Worm (Caenorhabditis elegans) whole organism, L1 larva: ENCODE measurements around the gene gst-12.

ENCODE experiments used
- aha-1 ChIP-seq: fragments of 150-350 bp; optimal IDR thresholded peaks from 2 replicates; lab custom pipeline; 2014; ENCODE audit warnings: missing biosample characterization, missing genetic modification characterization
- ceh-63 ChIP-seq: fragments of 200-800 bp; sonication (Bioruptor generic); optimal IDR thresholded peaks from 2 replicates; lab custom pipeline; 2018; ENCODE audit warnings: mild to moderate bottlenecking, missing genetic modification characterization, missing compliant biosample characterization
- dpl-1 ChIP-seq, 3 experiments: fragments of 150-350 bp in 2 of 3; sonication (generic microtip) in 1 of 3; optimal IDR thresholded peaks; 2 replicates each; lab custom pipeline; 2014 to 2017; ENCODE audit warnings: missing biosample characterization in 3 of 3, missing genetic modification characterization in 3 of 3, missing genetic modification reagents in 3 of 3
- efl-1 ChIP-seq, 4 experiments: fragments of 150-350 bp; optimal IDR thresholded peaks in 3 of 4; peaks in 1 of 4; 1 replicate in 1 of 4; 2 replicates in 3 of 4; lab custom pipeline; 2014; ENCODE audit warnings: missing biosample characterization in 2 of 4, missing genetic modification characterization in 2 of 4, missing genetic modification reagents in 2 of 4
- efl-3 ChIP-seq: fragments of 200-800 bp; sonication (Bioruptor generic); optimal IDR thresholded peaks from 2 replicates; lab custom pipeline; 2018; ENCODE audit warnings: mild to moderate bottlenecking, missing genetic modification characterization, missing compliant biosample characterization
- egl-27 ChIP-seq, 2 experiments: fragments of 150-350 bp in 1 of 2; sonication (generic microtip); optimal IDR thresholded peaks; 3 replicates each; lab custom pipeline; 2017 to 2018; ENCODE audit warnings: missing biosample characterization in 2 of 2, missing genetic modification characterization in 2 of 2, missing genetic modification reagents in 2 of 2
- elt-3 ChIP-seq, 6 experiments: fragments of 150-350 bp in 1 of 6; sonication (generic microtip); optimal IDR thresholded peaks; 2 replicates each; lab custom pipeline; 2017 to 2018; ENCODE audit warnings: missing biosample characterization in 6 of 6, missing genetic modification characterization in 6 of 6, inconsistent platforms in 1 of 6
- fkh-8 ChIP-seq: sonication (generic microtip); optimal IDR thresholded peaks from 2 replicates; lab custom pipeline; 2016; ENCODE audit warnings: mild to moderate bottlenecking, missing genetic modification characterization, missing compliant biosample characterization
- fos-1 ChIP-seq: fragments of 150-350 bp; optimal IDR thresholded peaks from 2 replicates; lab custom pipeline; 2014; ENCODE audit warnings: missing biosample characterization, missing genetic modification characterization
- hlh-4 ChIP-seq: sonication (generic microtip); optimal IDR thresholded peaks from 2 replicates; lab custom pipeline; 2016; ENCODE audit warnings: mild to moderate bottlenecking, missing genetic modification characterization, missing compliant biosample characterization
- irx-1 ChIP-seq: sonication (generic microtip); optimal IDR thresholded peaks from 2 replicates; lab custom pipeline; 2016; ENCODE audit warnings: missing genetic modification characterization, missing compliant biosample characterization
- isw-1 ChIP-seq: fragments of 200-800 bp; sonication (Bioruptor generic); IDR thresholded peaks from 2 replicates; pipeline ENCODE4 v1.3.6; 2022; ENCODE audit warnings: missing genetic modification characterization, missing compliant biosample characterization
- lin-14 ChIP-seq: fragments of 200-800 bp; sonication (Bioruptor generic); optimal IDR thresholded peaks from 2 replicates; lab custom pipeline; 2018; ENCODE audit warnings: mild to moderate bottlenecking, missing genetic modification characterization, moderate library complexity, missing compliant biosample characterization
- lin-39 ChIP-seq: fragments of 150-350 bp; optimal IDR thresholded peaks from 2 replicates; lab custom pipeline; 2014; ENCODE audit warnings: missing biosample characterization, missing genetic modification reagents, missing genetic modification characterization
- lir-3 ChIP-seq: sonication (generic microtip); optimal IDR thresholded peaks from 2 replicates; lab custom pipeline; 2016; ENCODE audit warnings: mild to moderate bottlenecking, missing genetic modification characterization, moderate library complexity, missing compliant biosample characterization; ENCODE audit not compliant: poor library complexity
- lsy-2 ChIP-seq, 2 experiments: fragments of 150-350 bp; optimal IDR thresholded peaks; 2 replicates each; lab custom pipeline; 2014; ENCODE audit warnings: missing biosample characterization in 2 of 2, missing genetic modification characterization in 2 of 2
- mab-9 ChIP-seq: fragments of 200-800 bp; sonication (Bioruptor generic); IDR thresholded peaks from 2 replicates; pipeline ENCODE4 v1.3.6; 2022; ENCODE audit warnings: missing genetic modification reagents, missing genetic modification characterization, missing compliant biosample characterization
- mep-1 ChIP-seq: fragments of 150-350 bp; optimal IDR thresholded peaks from 2 replicates; lab custom pipeline; 2014; ENCODE audit warnings: missing biosample characterization, missing genetic modification characterization
- nhr-19 ChIP-seq: fragments of 200-800 bp; sonication (Bioruptor generic); conservative IDR thresholded peaks from 2 replicates; pipeline ENCODE4 v1.3.6; 2022; ENCODE audit warnings: missing genetic modification characterization, missing compliant biosample characterization
- nhr-20 ChIP-seq: sonication (generic microtip); optimal IDR thresholded peaks from 2 replicates; lab custom pipeline; 2016; ENCODE audit warnings: mild to moderate bottlenecking, missing genetic modification characterization, missing compliant biosample characterization
- nhr-47 ChIP-seq: sonication (generic microtip); optimal IDR thresholded peaks from 2 replicates; lab custom pipeline; 2016; ENCODE audit warnings: mild to moderate bottlenecking, missing genetic modification characterization, moderate library complexity, missing compliant biosample characterization
- nhr-71 ChIP-seq: sonication (generic microtip); optimal IDR thresholded peaks from 2 replicates; lab custom pipeline; 2016; ENCODE audit warnings: mild to moderate bottlenecking, missing genetic modification characterization, moderate library complexity, missing compliant biosample characterization
- nhr-76 ChIP-seq: sonication (generic microtip); optimal IDR thresholded peaks from 2 replicates; lab custom pipeline; 2017; ENCODE audit warnings: missing biosample characterization, missing genetic modification characterization
- nhr-84 ChIP-seq: sonication (generic microtip); optimal IDR thresholded peaks from 2 replicates; lab custom pipeline; 2017; ENCODE audit warnings: missing biosample characterization, missing genetic modification characterization
- nhr-85 ChIP-seq: sonication (generic microtip); peaks from one replicate; lab custom pipeline; 2016; ENCODE audit warnings: missing genetic modification characterization, inconsistent platforms, missing compliant biosample characterization
- skn-1 ChIP-seq: fragments of 150-350 bp; optimal IDR thresholded peaks from 2 replicates; lab custom pipeline; 2014; ENCODE audit warnings: missing biosample characterization, missing genetic modification characterization
- snu-23 ChIP-seq: sonication (generic microtip); optimal IDR thresholded peaks from 2 replicates; lab custom pipeline; 2016; ENCODE audit warnings: missing genetic modification characterization, missing compliant biosample characterization
- sup-37 ChIP-seq: fragments of 200-800 bp; sonication (Bioruptor generic); optimal IDR thresholded peaks from 2 replicates; lab custom pipeline; 2018; ENCODE audit warnings: mild to moderate bottlenecking, missing genetic modification characterization, missing compliant biosample characterization
- tlp-1 ChIP-seq: fragments of 150-350 bp; optimal IDR thresholded peaks from 2 replicates; lab custom pipeline; 2014; ENCODE audit warnings: missing biosample characterization, missing genetic modification characterization
- unc-130 ChIP-seq: fragments of 150-350 bp; optimal IDR thresholded peaks from 2 replicates; lab custom pipeline; 2017; ENCODE audit warnings: missing biosample characterization, missing genetic modification characterization, inconsistent platforms
- unc-30 ChIP-seq: sonication (generic microtip); optimal IDR thresholded peaks from 2 replicates; lab custom pipeline; 2017; ENCODE audit warnings: missing biosample characterization, missing genetic modification characterization
- unc-98 ChIP-seq: fragments of 200-800 bp; sonication (Bioruptor generic); IDR thresholded peaks from 2 replicates; pipeline ENCODE4 v1.3.6; 2022; ENCODE audit warnings: missing genetic modification characterization, missing compliant biosample characterization
- vab-15 ChIP-seq: sonication (generic microtip); optimal IDR thresholded peaks from 2 replicates; lab custom pipeline; 2017; ENCODE audit warnings: missing genotype, mild to moderate bottlenecking, missing genetic modification characterization, missing compliant biosample characterization
- xbp-1 ChIP-seq: sonication (generic microtip); optimal IDR thresholded peaks from 2 replicates; lab custom pipeline; 2016; ENCODE audit warnings: missing genetic modification characterization, missing compliant biosample characterization
- zip-4 ChIP-seq: fragments of 200-800 bp; sonication (Bioruptor generic); optimal IDR thresholded peaks from 2 replicates; lab custom pipeline; 2018; ENCODE audit warnings: mild to moderate bottlenecking, missing genetic modification characterization, moderate library complexity, missing compliant biosample characterization
- ztf-11 ChIP-seq, 2 experiments: sonication (generic microtip); optimal IDR thresholded peaks; 2 replicates each; lab custom pipeline; 2016 to 2017; ENCODE audit warnings: missing genetic modification characterization in 2 of 2, missing biosample characterization in 1 of 2, missing compliant biosample characterization in 1 of 2

gst-12 gene

ce11 chrII:13627001-13627400 lies 9.1 kb upstream of the gst-12 start, which contains the start of gene gst-19:
Gene gst-19, minus strand, starts transcription at chrII:13627145.
- TF ChIP-seq aha-1 (no peak), nhr-20 (tag; lab: Kevin White, UChicago) (peak; percentile 52), dpl-1 (GFP tag; optimal IDR thresholded peaks at IDR 0.05; lab: Kevin White, UChicago) (peak in 1 of 3 experiments; percentile 2), lin-14 (GFP tag; lab: Kevin White, UChicago) (peak; percentile 20), snu-23 (GFP tag; lab: Kevin White, UChicago) (peak; percentile 28), skn-1 (no peak)

DNA sequence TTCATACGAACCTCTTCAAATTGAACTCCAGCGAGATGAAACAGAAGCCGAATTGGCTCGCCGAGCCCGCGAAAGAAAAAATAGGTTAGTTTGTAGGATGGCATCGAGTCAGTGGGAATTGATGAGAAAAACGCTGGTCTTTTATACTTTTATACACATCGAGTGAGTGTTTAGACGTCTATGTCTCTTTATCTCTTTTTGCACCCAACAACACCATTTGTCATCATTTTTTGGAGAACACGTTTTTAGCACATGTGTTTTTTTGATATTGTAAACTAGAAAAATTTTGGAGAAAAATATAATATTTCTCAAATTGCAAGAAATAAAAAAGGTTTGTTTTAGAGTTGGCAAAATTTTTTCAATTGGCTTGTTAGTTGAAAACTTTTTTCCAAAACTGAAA lies 6.5 kb upstream of the gst-12 start, which contains the start of gene gst-16:
TSS of gene gst-16 (minus strand) at position 111 of the 400 bp plus-strand sequence.
- no peak for TF ChIP-seq mep-1 (tag; lab: Kevin White, UChicago)
- peak; percentile 97 for TF ChIP-seq skn-1
- TF ChIP-seq efl-1 (optimal IDR thresholded peaks at IDR 0.05; lab: Kevin White, UChicago): no peak
- peak in 1 of 2 experiments; percentile 82 for TF ChIP-seq efl-1 (GFP tag; optimal IDR thresholded peaks at IDR 0.05 in 1 of 2; lab: Kevin White, UChicago)
- peak; percentile 9 for TF ChIP-seq lin-14 (GFP tag; lab: Kevin White, UChicago)
- TF ChIP-seq mab-9 (GFP tag; lab: Robert Waterston, UW): no peak
- TF ChIP-seq nhr-20 (tag; lab: Kevin White, UChicago): peak; percentile 9
- TF ChIP-seq, all 84 proteins: peak for 4

DNA sequence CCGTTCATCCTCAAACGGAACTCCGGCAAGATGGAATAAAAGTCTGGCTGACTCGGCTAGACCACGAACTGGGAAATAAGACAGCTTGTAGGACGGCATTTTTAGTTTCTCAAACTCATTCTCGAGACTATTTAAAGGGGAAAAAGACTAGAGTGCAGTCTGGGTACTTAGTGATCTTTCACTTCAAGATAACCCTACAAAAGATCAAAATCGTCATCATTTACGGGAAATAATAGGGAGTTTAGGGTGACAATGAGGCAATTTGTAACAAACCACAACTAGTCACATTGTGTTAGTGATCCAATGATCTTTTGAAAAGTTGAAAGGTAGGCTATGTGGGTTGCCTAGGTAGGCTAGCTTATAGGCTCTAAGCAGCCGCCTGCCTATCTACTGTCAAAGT lies 1.9 kb downstream of the gst-12 start, which contains the start of gene gst-14:
TSS of gene gst-14 (minus strand) at position 101 of the 400 bp plus-strand sequence.
- no peak for TF ChIP-seq dpl-1 (GFP tag; optimal IDR thresholded peaks at IDR 0.05; lab: Kevin White, UChicago)
- peak; percentile 72 for TF ChIP-seq nhr-20 (tag; lab: Kevin White, UChicago)
- TF ChIP-seq nhr-71: peak; percentile 12

DNA sequence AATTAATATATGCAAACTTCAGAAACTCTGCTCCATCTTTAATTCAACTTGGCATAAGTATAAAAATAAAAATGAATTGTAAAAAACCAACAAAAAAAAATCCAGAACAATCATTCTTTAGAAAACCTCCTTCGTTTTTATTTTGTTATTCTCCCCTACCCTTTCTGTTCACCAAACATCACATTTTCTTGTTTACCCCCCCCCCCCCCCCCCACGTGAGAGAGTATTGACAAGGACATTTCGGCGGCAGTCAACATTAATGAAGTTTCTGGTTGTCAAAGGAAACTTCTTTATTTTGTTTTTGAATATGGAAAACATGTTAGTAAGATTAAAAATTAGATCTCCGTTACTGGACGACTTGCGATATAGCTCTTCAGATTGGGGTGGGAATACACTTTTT lies 3.3 kb downstream of the gst-12 start:
- peak; percentile 70 for TF ChIP-seq lin-14 (GFP tag; lab: Kevin White, UChicago)
- no peak for TF ChIP-seq isw-1 (GFP tag; lab: Robert Waterston, UW)
- peak; percentile 4 for TF ChIP-seq fkh-8 (tag; lab: Kevin White, UChicago)
- TF ChIP-seq elt-3 (tag; optimal IDR thresholded peaks at IDR 0.05; lab: Kevin White, UChicago): no peak
- no peak for TF ChIP-seq efl-1 (optimal IDR thresholded peaks at IDR 0.05; lab: Kevin White, UChicago)
- TF ChIP-seq efl-1 (GFP tag; optimal IDR thresholded peaks at IDR 0.05 in 1 of 2; lab: Kevin White, UChicago): no peak
- TF ChIP-seq fos-1 (tag; lab: Kevin White, UChicago): no peak
- peak; percentile 84 for TF ChIP-seq nhr-85 (tag; lab: Kevin White, UChicago)
- TF ChIP-seq egl-27 (tag; optimal IDR thresholded peaks at IDR 0.05; lab: Kevin White, UChicago): no peak
- no peak for TF ChIP-seq unc-130
- no peak for TF ChIP-seq xbp-1 (tag; lab: Kevin White, UChicago)
- no peak for TF ChIP-seq ceh-63 (GFP tag; lab: Kevin White, UChicago)
- peak; percentile 13 for TF ChIP-seq nhr-20 (tag; lab: Kevin White, UChicago)
- TF ChIP-seq mep-1 (tag; lab: Kevin White, UChicago): no peak
- no peak for TF ChIP-seq snu-23 (GFP tag; lab: Kevin White, UChicago)
- no peak for TF ChIP-seq nhr-76 (tag; lab: Kevin White, UChicago)
- TF ChIP-seq vab-15 (tag; lab: Kevin White, UChicago): no peak
- no peak for TF ChIP-seq nhr-47 (tag; lab: Kevin White, UChicago)
- TF ChIP-seq sup-37: no peak
- TF ChIP-seq unc-30 (tag; lab: Kevin White, UChicago): no peak
- no peak for TF ChIP-seq tlp-1
- TF ChIP-seq nhr-19 (GFP tag; lab: Robert Waterston, UW): no peak
- no peak for TF ChIP-seq ztf-11 (tag; optimal IDR thresholded peaks at IDR 0.05; lab: Kevin White, UChicago)
- peak; percentile 20 for TF ChIP-seq nhr-71
- no peak for TF ChIP-seq irx-1
- no peak for TF ChIP-seq lir-3
- TF ChIP-seq unc-98 (GFP tag; lab: Robert Waterston, UW): no peak
- no peak for TF ChIP-seq efl-3 (GFP tag; lab: Kevin White, UChicago)

ce11 chrII:13613096-13613495 lies 4.8 kb downstream of the gst-12 start, which contains the start of gene gst-15:
Gene gst-15, minus strand, starts transcription at chrII:13613196.
- TF ChIP-seq xbp-1 (tag; lab: Kevin White, UChicago) (no peak), irx-1 (no peak), vab-15 (tag; lab: Kevin White, UChicago) (no peak), unc-30 (tag; lab: Kevin White, UChicago) (no peak), zip-4 (GFP tag; lab: Kevin White, UChicago) (no peak), dpl-1 (GFP tag; optimal IDR thresholded peaks at IDR 0.05; lab: Kevin White, UChicago) (no peak), nhr-84 (tag; lab: Kevin White, UChicago) (no peak), hlh-4 (no peak), lin-39 (tag; lab: Kevin White, UChicago) (no peak), lsy-2 (tag; optimal IDR thresholded peaks at IDR 0.05; lab: Kevin White, UChicago) (no peak)
- TF ChIP-seq, all 84 proteins: peak for 0
